Worm (Caenorhabditis elegans) whole organism, midembryonic: ENCODE data around the gene sto-2.

Source experiments
- T22C8.4 ChIP-seq: fragments of 200-800 bp; sonication (Bioruptor generic); IDR thresholded peaks from 2 replicates; pipeline ENCODE4 v1.3.6; 2022; ENCODE audit warnings: missing genetic modification characterization, missing compliant biosample characterization
- cog-1 ChIP-seq: sonication (generic microtip); optimal IDR thresholded peaks from 2 replicates; lab custom pipeline; 2016; ENCODE audit warnings: missing genetic modification characterization, missing compliant biosample characterization
- flt-1 ChIP-seq: fragments of 200-800 bp; sonication (Bioruptor generic); IDR thresholded peaks from 2 replicates; pipeline ENCODE4 v1.3.6; 2022; ENCODE audit warnings: missing genetic modification characterization, missing compliant biosample characterization
- klf-2 ChIP-seq: fragments of 200-800 bp; sonication (Bioruptor generic); conservative IDR thresholded peaks from 2 replicates; pipeline ENCODE4 v1.3.6; 2022; ENCODE audit warnings: missing genetic modification reagents, missing genetic modification characterization, missing compliant biosample characterization
- med-1 ChIP-seq: sonication (generic microtip); optimal IDR thresholded peaks from 2 replicates; lab custom pipeline; 2017; ENCODE audit warnings: missing genetic modification characterization, mild to moderate bottlenecking, missing compliant biosample characterization, antibody characterized with exemption, missing genetic modification reagents; ENCODE audit not compliant: insufficient read depth
- ref-1 ChIP-seq: fragments of 200-800 bp; sonication (Bioruptor generic); conservative IDR thresholded peaks from 2 replicates; pipeline ENCODE4 v1.3.6; 2022; ENCODE audit warnings: missing genetic modification reagents, missing genetic modification characterization, missing compliant biosample characterization
- tab-1 ChIP-seq: fragments of 200-800 bp; sonication (Bioruptor generic); IDR thresholded peaks from 2 replicates; pipeline ENCODE4 v1.3.6; 2022; ENCODE audit warnings: missing genetic modification characterization, missing compliant biosample characterization
- ztf-23 ChIP-seq: fragments of 200-800 bp; sonication (Bioruptor generic); IDR thresholded peaks from 2 replicates; pipeline ENCODE4 v1.3.6; 2022; ENCODE audit warnings: missing genetic modification reagents, missing genetic modification characterization, missing compliant biosample characterization

DNA sequence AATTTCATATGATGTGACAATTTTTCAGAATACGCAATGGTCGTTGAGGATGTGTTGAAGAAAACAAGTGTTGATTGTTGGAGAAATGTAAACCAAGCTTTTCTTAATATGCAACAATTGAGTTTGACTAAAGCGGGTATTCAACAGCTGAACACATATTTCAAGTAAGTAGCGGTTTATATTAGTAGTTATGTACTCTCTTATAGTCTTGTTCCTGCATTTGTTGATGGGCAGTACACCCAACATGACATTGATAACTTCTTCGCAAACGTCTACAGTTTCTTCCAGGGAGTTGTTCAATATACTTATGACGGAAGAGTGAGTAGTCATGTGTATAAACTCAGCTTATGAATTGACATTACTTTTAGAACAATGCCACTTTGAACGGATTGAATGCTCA is 7.6 kb upstream of the sto-2 start:
- TF ChIP-seq klf-2 (GFP tag; lab: Robert Waterston, UW) (no peak), flt-1 (GFP tag; lab: Robert Waterston, UW) (no peak), tab-1 (GFP tag; lab: Robert Waterston, UW) (no peak), ref-1 (GFP tag; lab: Robert Waterston, UW) (no peak), med-1 (GFP tag; lab: Kevin White, UChicago) (no peak), ztf-23 (GFP tag; lab: Robert Waterston, UW) (no peak), cog-1 (tag; lab: Kevin White, UChicago) (no peak), T22C8.4 (no peak)
